Worm (Caenorhabditis elegans) whole organism, L1 larva: ENCODE data around the gene F53A9.9.

Experiments
- C16A3.4 ChIP-seq: fragments of 150-350 bp; optimal IDR thresholded peaks from 2 replicates; lab custom pipeline; 2014; ENCODE audit warnings: missing biosample characterization, missing genetic modification characterization
- C34B4.2 ChIP-seq: sonication (generic microtip); optimal IDR thresholded peaks from 2 replicates; lab custom pipeline; 2017; ENCODE audit warnings: mild to moderate bottlenecking, missing genetic modification characterization, missing compliant biosample characterization
- F16B12.6 ChIP-seq: fragments of 150-350 bp; optimal IDR thresholded peaks from 2 replicates; lab custom pipeline; 2014; ENCODE audit warnings: missing biosample characterization, missing genetic modification characterization
- aly-2 ChIP-seq: fragments of 150-350 bp; optimal IDR thresholded peaks from 2 replicates; lab custom pipeline; 2014; ENCODE audit warnings: missing biosample characterization, missing genetic modification characterization
- blmp-1 ChIP-seq: fragments of 150-350 bp; optimal IDR thresholded peaks from 2 replicates; lab custom pipeline; 2014; ENCODE audit warnings: missing biosample characterization, missing genetic modification characterization
- ceh-8 ChIP-seq: fragments of 200-800 bp; sonication (Bioruptor generic); optimal IDR thresholded peaks from 2 replicates; lab custom pipeline; 2018; ENCODE audit warnings: mild to moderate bottlenecking, missing genetic modification characterization, moderate library complexity, missing compliant biosample characterization
- ceh-88 ChIP-seq: fragments of 200-800 bp; sonication (Bioruptor generic); IDR thresholded peaks from 2 replicates; pipeline ENCODE4 v1.3.6; 2022; ENCODE audit warnings: missing genetic modification characterization, missing compliant biosample characterization
- ceh-90 ChIP-seq: sonication (generic microtip); optimal IDR thresholded peaks from 2 replicates; lab custom pipeline; 2016; ENCODE audit warnings: missing genetic modification characterization, missing compliant biosample characterization
- dsc-1 ChIP-seq: sonication (generic microtip); optimal IDR thresholded peaks from 2 replicates; lab custom pipeline; 2016; ENCODE audit warnings: mild to moderate bottlenecking, missing genetic modification characterization, missing compliant biosample characterization
- efl-3 ChIP-seq: fragments of 200-800 bp; sonication (Bioruptor generic); optimal IDR thresholded peaks from 2 replicates; lab custom pipeline; 2018; ENCODE audit warnings: mild to moderate bottlenecking, missing genetic modification characterization, missing compliant biosample characterization
- egl-27 ChIP-seq, 2 experiments: fragments of 150-350 bp in 1 of 2; sonication (generic microtip); optimal IDR thresholded peaks; 3 replicates each; lab custom pipeline; 2017 to 2018; ENCODE audit warnings: missing biosample characterization in 2 of 2, missing genetic modification characterization in 2 of 2, missing genetic modification reagents in 2 of 2
- elt-2 ChIP-seq: sonication (generic microtip); optimal IDR thresholded peaks from 2 replicates; lab custom pipeline; 2016; ENCODE audit warnings: missing genetic modification characterization, mild to moderate bottlenecking, inconsistent platforms, missing compliant biosample characterization, missing genetic modification reagents
- elt-3 ChIP-seq, 6 experiments: fragments of 150-350 bp in 1 of 6; sonication (generic microtip); optimal IDR thresholded peaks; 2 replicates each; lab custom pipeline; 2017 to 2018; ENCODE audit warnings: missing biosample characterization in 6 of 6, missing genetic modification characterization in 6 of 6, inconsistent platforms in 1 of 6
- fkh-10 ChIP-seq: sonication (generic microtip); optimal IDR thresholded peaks from 2 replicates; lab custom pipeline; 2017; ENCODE audit warnings: missing biosample characterization, missing genetic modification reagents, missing genetic modification characterization
- fkh-4 ChIP-seq: sonication (generic microtip); optimal IDR thresholded peaks from 2 replicates; lab custom pipeline; 2016; ENCODE audit warnings: missing compliant biosample characterization, missing genetic modification characterization, borderline replicate concordance
- fos-1 ChIP-seq: fragments of 150-350 bp; optimal IDR thresholded peaks from 2 replicates; lab custom pipeline; 2014; ENCODE audit warnings: missing biosample characterization, missing genetic modification characterization
- hlh-4 ChIP-seq: sonication (generic microtip); optimal IDR thresholded peaks from 2 replicates; lab custom pipeline; 2016; ENCODE audit warnings: mild to moderate bottlenecking, missing genetic modification characterization, missing compliant biosample characterization
- lin-14 ChIP-seq: fragments of 200-800 bp; sonication (Bioruptor generic); optimal IDR thresholded peaks from 2 replicates; lab custom pipeline; 2018; ENCODE audit warnings: mild to moderate bottlenecking, missing genetic modification characterization, moderate library complexity, missing compliant biosample characterization
- lin-35 ChIP-seq, 2 experiments: fragments of 150-350 bp; optimal IDR thresholded peaks; 2 replicates each; lab custom pipeline; 2014; ENCODE audit warnings: missing biosample characterization in 2 of 2, missing genetic modification characterization in 2 of 2, missing genetic modification reagents in 2 of 2
- lin-39 ChIP-seq: fragments of 150-350 bp; optimal IDR thresholded peaks from 2 replicates; lab custom pipeline; 2014; ENCODE audit warnings: missing biosample characterization, missing genetic modification reagents, missing genetic modification characterization
- mdl-1 ChIP-seq, 2 experiments: fragments of 150-350 bp; optimal IDR thresholded peaks; 2 replicates each; lab custom pipeline; 2014 to 2017; ENCODE audit warnings: missing biosample characterization in 2 of 2, missing genetic modification characterization in 2 of 2, inconsistent platforms in 1 of 2
- nhr-11 ChIP-seq: fragments of 150-350 bp; optimal IDR thresholded peaks from 2 replicates; lab custom pipeline; 2014; ENCODE audit warnings: missing biosample characterization, missing genetic modification characterization
- nhr-19 ChIP-seq: fragments of 200-800 bp; sonication (Bioruptor generic); conservative IDR thresholded peaks from 2 replicates; pipeline ENCODE4 v1.3.6; 2022; ENCODE audit warnings: missing genetic modification characterization, missing compliant biosample characterization
- nhr-20 ChIP-seq: sonication (generic microtip); optimal IDR thresholded peaks from 2 replicates; lab custom pipeline; 2016; ENCODE audit warnings: mild to moderate bottlenecking, missing genetic modification characterization, missing compliant biosample characterization
- nhr-28 ChIP-seq: fragments of 150-350 bp; optimal IDR thresholded peaks from 2 replicates; lab custom pipeline; 2014; ENCODE audit warnings: missing biosample characterization, missing genetic modification characterization
- nhr-47 ChIP-seq: sonication (generic microtip); optimal IDR thresholded peaks from 2 replicates; lab custom pipeline; 2016; ENCODE audit warnings: mild to moderate bottlenecking, missing genetic modification characterization, moderate library complexity, missing compliant biosample characterization
- nhr-71 ChIP-seq: sonication (generic microtip); optimal IDR thresholded peaks from 2 replicates; lab custom pipeline; 2016; ENCODE audit warnings: mild to moderate bottlenecking, missing genetic modification characterization, moderate library complexity, missing compliant biosample characterization
- nhr-84 ChIP-seq: sonication (generic microtip); optimal IDR thresholded peaks from 2 replicates; lab custom pipeline; 2017; ENCODE audit warnings: missing biosample characterization, missing genetic modification characterization
- nhr-85 ChIP-seq: sonication (generic microtip); peaks from one replicate; lab custom pipeline; 2016; ENCODE audit warnings: missing genetic modification characterization, inconsistent platforms, missing compliant biosample characterization
- nhr-90 ChIP-seq: sonication (generic microtip); optimal IDR thresholded peaks from 2 replicates; lab custom pipeline; 2016; ENCODE audit warnings: mild to moderate bottlenecking, missing genetic modification characterization, missing compliant biosample characterization; ENCODE audit not compliant: poor library complexity
- pax-3 ChIP-seq: fragments of 200-800 bp; sonication (Bioruptor generic); optimal IDR thresholded peaks from 2 replicates; lab custom pipeline; 2018; ENCODE audit warnings: mild to moderate bottlenecking, missing genetic modification characterization, moderate library complexity, missing compliant biosample characterization
- pqm-1 ChIP-seq: sonication (generic microtip); optimal IDR thresholded peaks from 3 replicates; lab custom pipeline; 2017; ENCODE audit warnings: missing biosample characterization, missing genetic modification characterization
- rnt-1 ChIP-seq: sonication (generic microtip); optimal IDR thresholded peaks from 2 replicates; lab custom pipeline; 2016; ENCODE audit warnings: mild to moderate bottlenecking, missing genetic modification characterization, moderate library complexity, missing compliant biosample characterization
- skn-1 ChIP-seq: fragments of 150-350 bp; optimal IDR thresholded peaks from 2 replicates; lab custom pipeline; 2014; ENCODE audit warnings: missing biosample characterization, missing genetic modification characterization
- snu-23 ChIP-seq: sonication (generic microtip); optimal IDR thresholded peaks from 2 replicates; lab custom pipeline; 2016; ENCODE audit warnings: missing genetic modification characterization, missing compliant biosample characterization
- sup-37 ChIP-seq: fragments of 200-800 bp; sonication (Bioruptor generic); optimal IDR thresholded peaks from 2 replicates; lab custom pipeline; 2018; ENCODE audit warnings: mild to moderate bottlenecking, missing genetic modification characterization, missing compliant biosample characterization
- unc-130 ChIP-seq: fragments of 150-350 bp; optimal IDR thresholded peaks from 2 replicates; lab custom pipeline; 2017; ENCODE audit warnings: missing biosample characterization, missing genetic modification characterization, inconsistent platforms
- unc-30 ChIP-seq: sonication (generic microtip); optimal IDR thresholded peaks from 2 replicates; lab custom pipeline; 2017; ENCODE audit warnings: missing biosample characterization, missing genetic modification characterization
- unc-62 ChIP-seq: fragments of 150-350 bp; optimal IDR thresholded peaks from 2 replicates; lab custom pipeline; 2014; ENCODE audit warnings: missing biosample characterization, missing genetic modification reagents, missing genetic modification characterization
- xbp-1 ChIP-seq: sonication (generic microtip); optimal IDR thresholded peaks from 2 replicates; lab custom pipeline; 2016; ENCODE audit warnings: missing genetic modification characterization, missing compliant biosample characterization
- zag-1 ChIP-seq: fragments of 150-350 bp; optimal IDR thresholded peaks from 2 replicates; lab custom pipeline; 2014; ENCODE audit warnings: missing biosample characterization, missing genetic modification characterization
- zip-4 ChIP-seq: fragments of 200-800 bp; sonication (Bioruptor generic); optimal IDR thresholded peaks from 2 replicates; lab custom pipeline; 2018; ENCODE audit warnings: mild to moderate bottlenecking, missing genetic modification characterization, moderate library complexity, missing compliant biosample characterization
- ztf-4 ChIP-seq: fragments of 150-350 bp; optimal IDR thresholded peaks from 2 replicates; lab custom pipeline; 2014; ENCODE audit warnings: missing biosample characterization, missing genetic modification characterization

The F53A9.9 gene

ce11 chrX:8677320-8677719, 43.2 kb downstream of the F53A9.9 start:
- TF ChIP-seq lin-14 (GFP tag; lab: Kevin White, UChicago) (no peak), nhr-90 (tag; lab: Kevin White, UChicago) (no peak), rnt-1 (tag; lab: Kevin White, UChicago) (no peak), nhr-47 (no peak), unc-130 (tag; lab: Kevin White, UChicago) (no peak), nhr-84 (tag; lab: Kevin White, UChicago) (no peak), C34B4.2 (tag; lab: Kevin White, UChicago) (no peak), pax-3 (tag; lab: Kevin White, UChicago) (no peak), pqm-1 (tag; lab: Kevin White, UChicago) (no peak), dsc-1 (tag; lab: Kevin White, UChicago) (no peak), unc-62 (GFP tag; lab: Kevin White, UChicago) (no peak)
- TF ChIP-seq, all 84 proteins: peak for 0

ce11 chrX:8676088-8676779, 44.3 kb downstream of the F53A9.9 start:
- TF ChIP-seq snu-23 (GFP tag; lab: Kevin White, UChicago) (peak; percentile 64), ceh-88 (no peak), C16A3.4 (tag; lab: Kevin White, UChicago) (peak; percentile 13), skn-1 (tag; lab: Kevin White, UChicago) (peak; percentile 4), ceh-8 (GFP tag; lab: Kevin White, UChicago) (no peak), nhr-20 (tag; lab: Kevin White, UChicago) (peak; percentile 89), nhr-11 (tag; lab: Kevin White, UChicago) (no peak), nhr-85 (tag; lab: Kevin White, UChicago) (peak; percentile 92), sup-37 (GFP tag; lab: Kevin White, UChicago) (no peak), nhr-19 (GFP tag; lab: Robert Waterston, UW) (0 out of 2 replicates have a peak, but pooled peaks have one; percentile 13), ztf-4 (no peak), nhr-71 (tag; lab: Kevin White, UChicago) (peak; percentile 74), xbp-1 (tag; lab: Kevin White, UChicago) (no peak), pqm-1 (tag; lab: Kevin White, UChicago) (no peak), F16B12.6 (tag; lab: Kevin White, UChicago) (no peak), dsc-1 (tag; lab: Kevin White, UChicago) (no peak), unc-30 (tag; lab: Kevin White, UChicago) (no peak), lin-14 (GFP tag; lab: Kevin White, UChicago) (peak; percentile 75), blmp-1 (tag; lab: Kevin White, UChicago) (peak; percentile 57), nhr-90 (tag; lab: Kevin White, UChicago) (peak; percentile 41), aly-2 (no peak), efl-3 (GFP tag; lab: Kevin White, UChicago) (no peak), mdl-1 (tag; optimal IDR thresholded peaks at IDR 0.05; lab: Kevin White, UChicago) (peak in 1 of 2 experiments; percentile 51), fos-1 (tag; lab: Kevin White, UChicago) (no peak), fkh-4 (tag; lab: Kevin White, UChicago) (no peak), lin-35 (GFP tag; optimal IDR thresholded peaks at IDR 0.05; lab: Kevin White, UChicago) (peak in 1 of 2 experiments; percentile 73), egl-27 (tag; optimal IDR thresholded peaks at IDR 0.05; lab: Kevin White, UChicago) (no peak), ceh-90 (tag; lab: Kevin White, UChicago) (no peak), nhr-47 (no peak), fkh-10 (no peak), nhr-28 (tag; lab: Kevin White, UChicago) (no peak), elt-2 (tag; lab: Kevin White, UChicago) (peak; percentile 50), elt-3 (tag; optimal IDR thresholded peaks at IDR 0.05; lab: Kevin White, UChicago) (peak in 4 of 6 experiments; percentile 69 to 79 (median 70)), zag-1 (no peak), hlh-4 (no peak), zip-4 (GFP tag; lab: Kevin White, UChicago) (no peak), lin-39 (tag; lab: Kevin White, UChicago) (no peak), unc-130 (tag; lab: Kevin White, UChicago) (peak; percentile 47)
